Worm (Caenorhabditis elegans): ENCODE data around the gene tsp-13.

DNA sequence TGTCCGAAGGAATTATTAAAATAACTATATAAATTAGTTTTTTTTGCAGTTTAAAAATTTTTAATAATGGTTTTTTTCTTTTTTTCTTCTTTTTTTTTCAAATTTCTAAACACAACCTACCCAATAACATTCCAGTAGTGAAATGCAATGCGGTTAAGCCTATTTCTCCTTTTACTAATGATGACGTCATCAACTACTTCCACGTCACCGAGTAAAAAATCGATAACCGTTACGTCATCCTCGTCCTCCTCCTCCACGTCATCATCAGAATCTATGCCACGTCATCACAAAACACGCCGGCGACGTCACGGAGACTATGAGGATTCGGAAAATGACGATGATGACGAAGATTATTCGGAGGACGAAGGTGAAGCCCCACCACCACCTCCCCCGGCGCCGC, 20.7 kb downstream of the tsp-13 start, which contains the start of gene hot-2:
- TF ChIP-seq elt-2 (tag; optimal IDR thresholded peaks at IDR 0.05) (no peak), lin-35 (GFP tag; optimal IDR thresholded peaks at IDR 0.05) (no peak)

All from whole organism, L1 larva.